Fruit fly (Drosophila melanogaster) whole organism, embryonic: Measurements from ENCODE around the gene CG8312.
A peak's percentile ranks its signal among the peaks of the same experiment; 100 is the strongest.

Experiments used
- Asciz ChIP-seq: fragments of 200-800 bp; sonication (Bioruptor generic); optimal IDR thresholded peaks from 2 replicates; lab custom pipeline; 2017; ENCODE audit warnings: missing biosample characterization, mild to moderate bottlenecking, missing genetic modification characterization, missing genetic modification reagents
- B-H1 ChIP-seq: fragments of 200-800 bp; sonication (Bioruptor generic); IDR thresholded peaks from 3 replicates; pipeline ENCODE4 v1.3.6; 2022; ENCODE audit warnings: missing biosample characterization, missing genetic modification characterization
- Bgb ChIP-seq: fragments of 200-800 bp; sonication (Bioruptor generic); IDR thresholded peaks from 2 replicates; pipeline ENCODE4 v1.3.6; 2022; ENCODE audit warnings: missing biosample characterization, missing genetic modification characterization; ENCODE audit not compliant: partially characterized antibody
- Blimp-1 ChIP-seq: fragments of 200-800 bp; sonication (Bioruptor generic); optimal IDR thresholded peaks from 3 replicates; lab custom pipeline; 2018; ENCODE audit warnings: missing biosample characterization, missing genetic modification characterization, mild to moderate bottlenecking, moderate library complexity, missing genetic modification reagents
- CG10267 ChIP-seq: fragments of 200-800 bp; sonication (Bioruptor generic); optimal IDR thresholded peaks from 2 replicates; lab custom pipeline; 2018; ENCODE audit warnings: missing biosample characterization, mild to moderate bottlenecking, missing genetic modification characterization, moderate library complexity
- CG10431 ChIP-seq: fragments of 200-800 bp; sonication (Bioruptor generic); optimal IDR thresholded peaks from 3 replicates; lab custom pipeline; 2018; ENCODE audit warnings: missing biosample characterization, mild to moderate bottlenecking, missing genetic modification characterization
- CG1233 ChIP-seq: fragments of 200-800 bp; sonication (Bioruptor generic); optimal IDR thresholded peaks from 4 replicates; lab custom pipeline; 2018; ENCODE audit warnings: missing biosample characterization, mild to moderate bottlenecking, missing genetic modification characterization
- CG13424 ChIP-seq: fragments of 200-800 bp; sonication (Bioruptor generic); optimal IDR thresholded peaks from 2 replicates; lab custom pipeline; 2019; ENCODE audit warnings: missing biosample characterization, mild to moderate bottlenecking, missing genetic modification characterization, moderate library complexity
- CG13775 ChIP-seq: fragments of 200-800 bp; sonication (Bioruptor generic); optimal IDR thresholded peaks from 3 replicates; lab custom pipeline; 2017; ENCODE audit warnings: missing biosample characterization, mild to moderate bottlenecking, missing genetic modification characterization
- CG14014 ChIP-seq: fragments of 200-800 bp; sonication (Bioruptor generic); IDR thresholded peaks from 2 replicates; pipeline ENCODE4 v1.3.6; 2022; ENCODE audit warnings: missing biosample characterization, missing genetic modification characterization
- CG15011 ChIP-seq: fragments of 200-800 bp; sonication (Bioruptor generic); optimal IDR thresholded peaks from 3 replicates; lab custom pipeline; 2018; ENCODE audit warnings: missing biosample characterization, mild to moderate bottlenecking, missing genetic modification characterization
- CG1602 ChIP-seq: fragments of 200-800 bp; sonication (Bioruptor generic); optimal IDR thresholded peaks from 3 replicates; lab custom pipeline; 2016; ENCODE audit warnings: missing biosample characterization, missing genetic modification characterization
- CG17328 ChIP-seq: fragments of 200-800 bp; sonication (Bioruptor generic); IDR thresholded peaks from 2 replicates; pipeline ENCODE4 v1.3.6; 2022; ENCODE audit warnings: missing biosample characterization, missing genetic modification characterization
- CG17385 ChIP-seq: fragments of 200-800 bp; sonication (Bioruptor generic); optimal IDR thresholded peaks from 3 replicates; lab custom pipeline; 2018; ENCODE audit warnings: missing biosample characterization, mild to moderate bottlenecking, missing genetic modification characterization
- CG18764 ChIP-seq: fragments of 200-800 bp; sonication (Bioruptor generic); optimal IDR thresholded peaks from 3 replicates; lab custom pipeline; 2016; ENCODE audit warnings: missing biosample characterization, missing genetic modification characterization
- CG2120 ChIP-seq: fragments of 200-800 bp; sonication (Bioruptor generic); optimal IDR thresholded peaks from 3 replicates; lab custom pipeline; 2016; ENCODE audit warnings: missing biosample characterization, missing genetic modification characterization
- CG2875 ChIP-seq: fragments of 200-800 bp; sonication (Bioruptor generic); optimal IDR thresholded peaks from 2 replicates; lab custom pipeline; 2017; ENCODE audit warnings: missing biosample characterization, mild to moderate bottlenecking, missing genetic modification characterization, missing genetic modification reagents
- CG3407 ChIP-seq: fragments of 200-800 bp; sonication (Bioruptor generic); optimal IDR thresholded peaks from 2 replicates; lab custom pipeline; 2018; ENCODE audit warnings: missing biosample characterization, mild to moderate bottlenecking, missing genetic modification characterization
- CG7556 ChIP-seq: fragments of 200-800 bp; sonication (Bioruptor generic); optimal IDR thresholded peaks from 2 replicates; lab custom pipeline; 2017; ENCODE audit warnings: missing biosample characterization, mild to moderate bottlenecking, missing genetic modification characterization
- CG8478 ChIP-seq: fragments of >200 bp; optimal IDR thresholded peaks from 2 replicates; lab custom pipeline; 2018
- CG8924 ChIP-seq: fragments of 200-800 bp; optimal IDR thresholded peaks from 3 replicates; lab custom pipeline; 2019; ENCODE audit warnings: missing biosample characterization, mild to moderate bottlenecking, missing genetic modification characterization, moderate library complexity
- CoRest ChIP-seq: fragments of 200-800 bp; sonication (Bioruptor generic); optimal IDR thresholded peaks from 3 replicates; lab custom pipeline; 2018; ENCODE audit warnings: missing biosample characterization, mild to moderate bottlenecking, missing genetic modification characterization, moderate library complexity
- Dbx ChIP-seq: fragments of 200-800 bp; sonication (Bioruptor generic); IDR thresholded peaks from 3 replicates; pipeline ENCODE4 v1.3.6; 2022; ENCODE audit warnings: missing biosample characterization, missing genetic modification characterization
- Dip3 ChIP-seq: fragments of 200-800 bp; sonication (Bioruptor generic); optimal IDR thresholded peaks from 3 replicates; lab custom pipeline; 2016; ENCODE audit warnings: missing biosample characterization, missing genetic modification characterization
- Drgx ChIP-seq: fragments of 200-800 bp; sonication (Bioruptor generic); IDR thresholded peaks from 2 replicates; pipeline ENCODE4 v1.3.6; 2022; ENCODE audit warnings: missing biosample characterization, missing genetic modification characterization
- ERR ChIP-seq: fragments of 200-800 bp; sonication (Bioruptor generic); optimal IDR thresholded peaks from 2 replicates; lab custom pipeline; 2016; ENCODE audit warnings: missing biosample characterization, missing genetic modification characterization
- H15 ChIP-seq: fragments of 200-800 bp; sonication (Bioruptor generic); IDR thresholded peaks from 3 replicates; pipeline ENCODE4 v1.3.6; 2022; ENCODE audit warnings: missing biosample characterization, missing genetic modification characterization
- Hr51 ChIP-seq, 2 experiments: fragments of 200-800 bp; sonication (Bioruptor generic); optimal IDR thresholded peaks; 2 replicates in 1 of 2; 3 replicates in 1 of 2; lab custom pipeline; 2016 to 2018; ENCODE audit warnings: missing biosample characterization in 2 of 2, missing genetic modification characterization in 2 of 2, mild to moderate bottlenecking in 1 of 2, moderate library complexity in 1 of 2
- NfI ChIP-seq: fragments of 200-800 bp; sonication (Bioruptor generic); optimal IDR thresholded peaks from 3 replicates; lab custom pipeline; 2018; ENCODE audit warnings: missing biosample characterization, mild to moderate bottlenecking, missing genetic modification characterization, moderate library complexity
- Oli ChIP-seq: fragments of 200-800 bp; sonication (Bioruptor generic); optimal IDR thresholded peaks from 2 replicates; lab custom pipeline; 2018; ENCODE audit warnings: missing biosample characterization, mild to moderate bottlenecking, missing genetic modification characterization, moderate library complexity
- PHDP ChIP-seq: fragments of 200-800 bp; sonication (Bioruptor generic); optimal IDR thresholded peaks from 3 replicates; lab custom pipeline; 2018; ENCODE audit warnings: missing biosample characterization, mild to moderate bottlenecking, missing genetic modification characterization, moderate library complexity
- Rfx ChIP-seq: fragments of 200-800 bp; sonication (Bioruptor generic); IDR thresholded peaks from 2 replicates; pipeline ENCODE4 v1.3.6; 2022; ENCODE audit warnings: missing biosample characterization, missing genetic modification characterization
- ato ChIP-seq: fragments of 200-800 bp; sonication (Bioruptor generic); IDR thresholded peaks from 2 replicates; pipeline ENCODE4 v1.3.6; 2022; ENCODE audit warnings: missing biosample characterization, missing genetic modification characterization; ENCODE audit not compliant: partially characterized antibody
- bbx ChIP-seq: fragments of 200-800 bp; sonication (Bioruptor generic); IDR thresholded peaks from 2 replicates; pipeline ENCODE4 v1.3.6; 2022; ENCODE audit warnings: missing biosample characterization, missing genetic modification characterization; ENCODE audit not compliant: partially characterized antibody
- chinmo ChIP-seq: fragments of 200-800 bp; sonication (Bioruptor generic); IDR thresholded peaks from 4 replicates; pipeline ENCODE4 v1.3.6; 2022; ENCODE audit warnings: missing biosample characterization, missing genetic modification characterization; ENCODE audit not compliant: partially characterized antibody
- chm ChIP-seq: fragments of 200-800 bp; sonication (Bioruptor generic); IDR thresholded peaks from 2 replicates; pipeline ENCODE4 v1.3.6; 2022; ENCODE audit warnings: missing biosample characterization, missing genetic modification characterization
- dpn ChIP-seq, 2 experiments: fragments of 200-800 bp; sonication (Bioruptor generic); optimal IDR thresholded peaks; 3 replicates each; lab custom pipeline; 2016; ENCODE audit warnings: missing biosample characterization in 2 of 2, missing genetic modification characterization in 2 of 2
- dysf ChIP-seq: fragments of 200-800 bp; sonication (Bioruptor generic); IDR thresholded peaks from 3 replicates; pipeline ENCODE4 v1.3.6; 2022; ENCODE audit warnings: missing biosample characterization, missing genetic modification characterization
- gcm ChIP-seq: fragments of 200-800 bp; sonication (Bioruptor generic); optimal IDR thresholded peaks from 2 replicates; lab custom pipeline; 2019; ENCODE audit warnings: missing biosample characterization, mild to moderate bottlenecking, missing genetic modification characterization, moderate library complexity
- grau ChIP-seq: fragments of 200-800 bp; optimal IDR thresholded peaks from 3 replicates; lab custom pipeline; 2019; ENCODE audit warnings: missing biosample characterization, mild to moderate bottlenecking, missing genetic modification characterization, moderate library complexity
- mam ChIP-seq: fragments of 200-800 bp; sonication (Bioruptor generic); optimal IDR thresholded peaks from 3 replicates; lab custom pipeline; 2016; ENCODE audit warnings: missing biosample characterization, missing genetic modification characterization
- nau ChIP-seq: fragments of 200-800 bp; sonication (Bioruptor generic); optimal IDR thresholded peaks from 3 replicates; lab custom pipeline; 2017; ENCODE audit warnings: missing biosample characterization, mild to moderate bottlenecking, missing genetic modification characterization, missing genetic modification reagents
- onecut ChIP-seq: fragments of 200-800 bp; sonication (Bioruptor generic); IDR thresholded peaks from 2 replicates; pipeline ENCODE4 v1.3.6; 2022; ENCODE audit warnings: missing biosample characterization, missing genetic modification characterization
- pho ChIP-seq: fragments of 200-800 bp; sonication (Bioruptor generic); optimal IDR thresholded peaks from 2 replicates; lab custom pipeline; 2016; ENCODE audit warnings: missing biosample characterization, missing genetic modification characterization
- pzg ChIP-seq: fragments of 200-800 bp; sonication (Bioruptor generic); optimal IDR thresholded peaks from 3 replicates; lab custom pipeline; 2018; ENCODE audit warnings: missing biosample characterization, mild to moderate bottlenecking, missing genetic modification characterization, moderate library complexity
- sim ChIP-seq: fragments of 200-800 bp; sonication (Bioruptor generic); IDR thresholded peaks from 2 replicates; pipeline ENCODE4 v1.3.6; 2022; ENCODE audit warnings: missing biosample characterization, missing genetic modification characterization
- sug ChIP-seq: fragments of 200-800 bp; optimal IDR thresholded peaks from 2 replicates; lab custom pipeline; 2019; ENCODE audit warnings: missing biosample characterization, mild to moderate bottlenecking, missing genetic modification characterization, moderate library complexity
- unc-4 ChIP-seq: fragments of 200-800 bp; sonication (Bioruptor generic); IDR thresholded peaks from 2 replicates; pipeline ENCODE4 v1.3.6; 2022; ENCODE audit warnings: missing biosample characterization, missing genetic modification characterization; ENCODE audit not compliant: partially characterized antibody
- vvl ChIP-seq: fragments of 200-800 bp; sonication (Bioruptor generic); IDR thresholded peaks from 2 replicates; pipeline ENCODE4 v1.3.6; 2022; ENCODE audit warnings: missing biosample characterization, missing genetic modification characterization

Gene CG8312

DNA sequence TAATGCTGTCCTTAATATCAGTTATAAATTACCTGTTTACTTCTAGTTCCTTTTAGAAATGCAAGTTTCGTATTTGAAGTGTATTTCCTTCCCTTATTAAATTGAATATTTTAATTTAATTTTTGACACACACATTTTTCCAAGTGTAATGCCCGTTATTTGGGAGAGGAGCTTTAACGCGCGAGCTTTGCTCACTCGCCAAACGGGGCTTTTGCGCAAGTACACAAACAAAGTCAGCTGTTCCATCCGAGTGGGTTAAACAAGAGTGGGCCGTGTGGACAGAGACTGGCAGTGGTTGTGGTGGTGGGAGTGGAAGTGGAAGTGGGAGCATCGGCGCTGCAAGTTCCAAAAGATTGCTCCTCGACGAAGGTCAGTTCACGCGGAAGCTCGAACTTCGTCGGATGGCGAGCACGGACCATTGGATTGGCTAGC, 10.0 kb upstream of the CG8312 start, which contains the start of gene CG8301:
TSS of gene CG8301 (plus strand) at position 218 of the 432 bp plus-strand sequence.
- TF ChIP-seq Rfx (GFP tag; lab: Robert Waterston, UW) (peak; percentile 35; the same call in 1 of the 2 replicates), CG8478 (lab: Kevin White, UChicago) (no peak), chinmo (0 out of 4 replicates have a peak, but pooled peaks have one; percentile 40), CG15011 (GFP tag; lab: Kevin White, UChicago) (no peak), Blimp-1 (GFP tag; lab: Kevin White, UChicago) (peak; percentile 7), Asciz (GFP tag; lab: Kevin White, UChicago) (peak; percentile 34), CG8924 (tag; lab: Kevin White, UChicago) (peak; percentile 31), CG2875 (GFP tag; lab: Kevin White, UChicago) (no peak), bbx (GFP tag; lab: Robert Waterston, UW) (no peak; the same call in 1 of the 2 replicates), onecut (GFP tag; lab: Robert Waterston, UW) (peak; percentile 18; the same call in 1 of the 2 replicates), Bgb (peak; percentile 18; the same call in 1 of the 2 replicates), pho (GFP tag; lab: Kevin White, UChicago) (peak; percentile 10), dpn (GFP tag; optimal IDR thresholded peaks at IDR 0.05; lab: Kevin White, UChicago) (peak in 1 of 2 experiments; percentile 30), B-H1 (GFP tag; lab: Robert Waterston, UW) (0 out of 3 replicates have a peak, but pooled peaks have one; percentile 14), H15 (no peak), Oli (tag; lab: Kevin White, UChicago) (peak; percentile 24), CG10267 (tag; lab: Kevin White, UChicago) (peak; percentile 12), CG10431 (no peak), CG1233 (GFP tag; lab: Kevin White, UChicago) (no peak), dysf (GFP tag; lab: Robert Waterston, UW) (peak; percentile 16; the same call in 1 of the 3 replicates), CG17328 (GFP tag; lab: Robert Waterston, UW) (no peak), gcm (peak; percentile 8), NfI (GFP tag; lab: Kevin White, UChicago) (peak; percentile 22), Dip3 (no peak), CG18764 (GFP tag; lab: Kevin White, UChicago) (no peak), CG2120 (GFP tag; lab: Kevin White, UChicago) (peak; percentile 60), PHDP (peak; percentile 52), chm (GFP tag; lab: Robert Waterston, UW) (peak; percentile 52; the same call in 1 of the 2 replicates), Hr51 (GFP tag; optimal IDR thresholded peaks at IDR 0.05; lab: Kevin White, UChicago) (peak in 1 of 2 experiments; percentile 62), CG3407 (no peak), nau (GFP tag; lab: Kevin White, UChicago) (no peak), unc-4 (0 out of 2 replicates have a peak, but pooled peaks have one; percentile 20), vvl (GFP tag; lab: Robert Waterston, UW) (peak; percentile 46; the same call in 1 of the 2 replicates), pzg (GFP tag; lab: Kevin White, UChicago) (peak; percentile 10), ERR (GFP tag; lab: Kevin White, UChicago) (peak; percentile 1), CG13424 (tag; lab: Kevin White, UChicago) (peak; percentile 53), CoRest (tag; lab: Kevin White, UChicago) (peak; percentile 15), sim (GFP tag; lab: Robert Waterston, UW) (no peak), CG7556 (peak; percentile 34), ato (GFP tag; lab: Robert Waterston, UW) (no peak), CG17385 (peak; percentile 34), CG13775 (GFP tag; lab: Kevin White, UChicago) (no peak), CG1602 (GFP tag; lab: Kevin White, UChicago) (no peak), Dbx (peak; percentile 15; the same call in 1 of the 3 replicates), Drgx (peak; percentile 56), CG14014 (peak; percentile 38; the same call in 1 of the 2 replicates), grau (tag; lab: Kevin White, UChicago) (peak; percentile 41), mam (GFP tag; lab: Kevin White, UChicago) (peak; percentile 24), sug (tag; lab: Kevin White, UChicago) (peak; percentile 9)
